Worm (Caenorhabditis elegans) whole organism, mixed stage, embryonic: ENCODE measurements around the gene F08F3.8.

Source experiments
- blmp-1 ChIP-seq: fragments of 150-350 bp; optimal IDR thresholded peaks from 2 replicates; lab custom pipeline; 2014; ENCODE audit warnings: missing biosample characterization, missing genetic modification characterization
- drap-1 ChIP-seq: fragments of 200-800 bp; sonication (Bioruptor generic); optimal IDR thresholded peaks from 3 replicates; lab custom pipeline; 2018; ENCODE audit warnings: mild to moderate bottlenecking, missing genetic modification characterization, missing compliant biosample characterization
- lsy-2 ChIP-seq: fragments of 150-350 bp; optimal IDR thresholded peaks from 2 replicates; lab custom pipeline; 2014; ENCODE audit warnings: missing biosample characterization, missing genetic modification characterization
- mab-5 ChIP-seq: fragments of 150-350 bp; optimal IDR thresholded peaks from 2 replicates; lab custom pipeline; 2014; ENCODE audit warnings: missing biosample characterization, missing genetic modification characterization
- mep-1 ChIP-seq: fragments of 150-350 bp; optimal IDR thresholded peaks from 2 replicates; lab custom pipeline; 2017; ENCODE audit warnings: missing biosample characterization, missing genetic modification reagents, missing genetic modification characterization, inconsistent platforms
- mls-2 ChIP-seq: sonication (generic microtip); optimal IDR thresholded peaks from 2 replicates; lab custom pipeline; 2016; ENCODE audit warnings: mild to moderate bottlenecking, missing genetic modification characterization, moderate library complexity, missing compliant biosample characterization
- nhr-12 ChIP-seq: fragments of 150-350 bp; optimal IDR thresholded peaks from 2 replicates; lab custom pipeline; 2014; ENCODE audit warnings: missing biosample characterization, missing genetic modification characterization
- nhr-2 ChIP-seq: fragments of 150-350 bp; optimal IDR thresholded peaks from 2 replicates; lab custom pipeline; 2014; ENCODE audit warnings: missing biosample characterization, missing genetic modification characterization
- nhr-237 ChIP-seq: fragments of 150-350 bp; optimal IDR thresholded peaks from 2 replicates; lab custom pipeline; 2014; ENCODE audit warnings: missing biosample characterization, missing genetic modification characterization
- nhr-28 ChIP-seq: fragments of 150-350 bp; optimal IDR thresholded peaks from 2 replicates; lab custom pipeline; 2014; ENCODE audit warnings: missing biosample characterization, missing genetic modification characterization
- unc-39 ChIP-seq: fragments of 150-350 bp; optimal IDR thresholded peaks from 2 replicates; lab custom pipeline; 2014; ENCODE audit warnings: missing biosample characterization, missing genetic modification characterization
- unc-62 ChIP-seq: fragments of 150-350 bp; optimal IDR thresholded peaks from 2 replicates; lab custom pipeline; 2014; ENCODE audit warnings: missing biosample characterization, missing genetic modification reagents, missing genetic modification characterization

ce11 chrV:5432499-5432898, at the start of gene F08F3.8:
- no peak for TF ChIP-seq nhr-237 (tag; lab: Kevin White, UChicago)
- no peak for TF ChIP-seq unc-39 (tag; lab: Kevin White, UChicago)
- no peak for TF ChIP-seq blmp-1 (tag; lab: Kevin White, UChicago)
- no peak for TF ChIP-seq unc-62 (GFP tag; lab: Kevin White, UChicago)
- no peak for TF ChIP-seq mls-2 (tag; lab: Kevin White, UChicago)
- no peak for TF ChIP-seq mep-1 (tag; lab: Kevin White, UChicago)
- no peak for TF ChIP-seq mab-5
- no peak for TF ChIP-seq lsy-2 (tag; lab: Kevin White, UChicago)
- no peak for TF ChIP-seq nhr-12
- no peak for TF ChIP-seq nhr-28 (tag; lab: Kevin White, UChicago)
- no peak for TF ChIP-seq drap-1
- no peak for TF ChIP-seq nhr-2
